Fruit fly (Drosophila melanogaster) whole organism, adult: Measurements from ENCODE around the gene Kap-alpha3.

Experiments
- CG11617 ChIP-seq: fragments of 200-800 bp; sonication (Bioruptor generic); optimal IDR thresholded peaks from 2 replicates; lab custom pipeline; 2017; ENCODE audit warnings: mild to moderate bottlenecking, missing biosample characterization, missing genetic modification reagents, missing genetic modification characterization
- CG12768 ChIP-seq: fragments of 200-800 bp; sonication (Bioruptor generic); optimal IDR thresholded peaks from 2 replicates; lab custom pipeline; 2017; ENCODE audit warnings: missing biosample characterization, missing genetic modification characterization, mild to moderate bottlenecking, moderate library complexity, missing genetic modification reagents
- CG14711 ChIP-seq: fragments of 200-800 bp; sonication (Bioruptor generic); optimal IDR thresholded peaks from 2 replicates; lab custom pipeline; 2018; ENCODE audit warnings: missing biosample characterization, mild to moderate bottlenecking, missing genetic modification characterization, moderate library complexity
- CG1620 ChIP-seq: fragments of 200-800 bp; sonication (Bioruptor generic); optimal IDR thresholded peaks from 2 replicates; lab custom pipeline; 2016; ENCODE audit warnings: missing biosample characterization, missing genetic modification characterization
- CG33017 ChIP-seq: fragments of 200-800 bp; sonication (Bioruptor generic); optimal IDR thresholded peaks from 2 replicates; lab custom pipeline; 2018; ENCODE audit warnings: missing biosample characterization, mild to moderate bottlenecking, missing genetic modification characterization, moderate library complexity
- CG5204 ChIP-seq: fragments of 200-800 bp; sonication (Bioruptor generic); optimal IDR thresholded peaks from 2 replicates; lab custom pipeline; 2016; ENCODE audit warnings: missing biosample characterization, missing genetic modification characterization
- CG7045 ChIP-seq: fragments of 200-800 bp; sonication (Bioruptor generic); optimal IDR thresholded peaks from 2 replicates; lab custom pipeline; 2017; ENCODE audit warnings: missing biosample characterization, mild to moderate bottlenecking, missing genetic modification characterization
- CG7101 ChIP-seq: fragments of 200-800 bp; sonication (Bioruptor generic); optimal IDR thresholded peaks from 2 replicates; lab custom pipeline; 2018; ENCODE audit warnings: missing biosample characterization, mild to moderate bottlenecking, missing genetic modification characterization, moderate library complexity
- Clk ChIP-seq: fragments of 200-800 bp; sonication (Bioruptor generic); optimal IDR thresholded peaks from 2 replicates; lab custom pipeline; 2017; ENCODE audit warnings: missing biosample characterization, missing genetic modification characterization
- Crg-1 ChIP-seq: fragments of 200-800 bp; sonication (Bioruptor generic); optimal IDR thresholded peaks from 2 replicates; lab custom pipeline; 2016; ENCODE audit warnings: missing biosample characterization, missing genetic modification characterization
- Hr96 ChIP-seq: fragments of 200-800 bp; sonication (Bioruptor generic); optimal IDR thresholded peaks from 2 replicates; lab custom pipeline; 2016; ENCODE audit warnings: missing biosample characterization, missing genetic modification characterization
- Mnt ChIP-seq: fragments of 200-800 bp; sonication (Bioruptor generic); optimal IDR thresholded peaks from 2 replicates; lab custom pipeline; 2016; ENCODE audit warnings: missing biosample characterization, mild to moderate bottlenecking, missing genetic modification characterization
- bab1 ChIP-seq: fragments of 200-800 bp; sonication (Bioruptor generic); optimal IDR thresholded peaks from 3 replicates; lab custom pipeline; 2019; ENCODE audit warnings: missing biosample characterization, mild to moderate bottlenecking, missing genetic modification characterization, moderate library complexity
- cic ChIP-seq: fragments of 200-800 bp; sonication (Bioruptor generic); optimal IDR thresholded peaks from 2 replicates; lab custom pipeline; 2017; ENCODE audit warnings: missing biosample characterization, mild to moderate bottlenecking, missing genetic modification characterization, moderate library complexity
- cnc ChIP-seq, 2 experiments: fragments of >200 bp; optimal IDR thresholded peaks; 2 replicates each; lab custom pipeline; 2017
- kay ChIP-seq: fragments of 200-800 bp; sonication (Bioruptor generic); peaks from one replicate; lab custom pipeline; 2016; ENCODE audit warnings: missing biosample characterization, missing genetic modification characterization, borderline replicate concordance
- ovo ChIP-seq: fragments of 200-800 bp; sonication (Bioruptor generic); optimal IDR thresholded peaks from 2 replicates; lab custom pipeline; 2016; ENCODE audit warnings: missing biosample characterization, missing genetic modification characterization
- pad ChIP-seq: fragments of 200-800 bp; sonication (Bioruptor generic); optimal IDR thresholded peaks from 3 replicates; lab custom pipeline; 2017; ENCODE audit warnings: missing biosample characterization, missing genetic modification characterization, mild to moderate bottlenecking, moderate library complexity, missing genetic modification reagents
- tj ChIP-seq: fragments of 200-800 bp; sonication (Bioruptor generic); optimal IDR thresholded peaks from 3 replicates; lab custom pipeline; 2017; ENCODE audit warnings: missing biosample characterization, mild to moderate bottlenecking, missing genetic modification characterization, moderate library complexity
- toe ChIP-seq: fragments of 200-800 bp; sonication (Bioruptor generic); optimal IDR thresholded peaks from 2 replicates; lab custom pipeline; 2016; ENCODE audit warnings: missing biosample characterization, missing genetic modification characterization

The Kap-alpha3 gene

DNA sequence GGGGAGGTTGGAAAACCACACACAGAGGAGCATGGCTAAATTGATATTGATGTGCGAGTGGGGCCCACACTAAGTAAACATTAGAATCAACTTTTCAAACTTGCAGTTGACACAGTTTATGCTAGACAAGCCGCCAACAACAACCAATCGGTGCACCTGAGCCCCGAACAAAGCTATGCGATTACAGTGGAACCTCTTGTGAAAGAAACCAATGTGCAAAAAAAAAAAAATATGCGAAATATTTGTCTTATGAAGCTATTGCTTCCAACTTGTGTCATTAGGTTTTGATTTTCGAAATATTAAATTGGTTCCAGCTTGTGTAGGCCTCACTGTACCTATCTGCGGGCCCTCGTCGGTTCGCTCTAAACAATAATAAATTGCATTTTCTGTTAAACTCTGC lies 40.8 kb upstream of the Kap-alpha3 start:
- TF ChIP-seq toe (GFP tag; lab: Kevin White, UChicago) (no peak), CG7101 (peak; percentile 36), CG5204 (GFP tag; lab: Kevin White, UChicago) (peak; percentile 36), CG33017 (peak; percentile 4), kay (GFP tag; lab: Kevin White, UChicago) (no peak), CG7045 (peak; percentile 58), Mnt (no peak), CG14711 (tag; lab: Kevin White, UChicago) (peak; percentile 47), Crg-1 (GFP tag; lab: Kevin White, UChicago) (no peak), bab1 (GFP tag; lab: Kevin White, UChicago) (peak; percentile 81), pad (GFP tag; lab: Kevin White, UChicago) (peak; percentile 7), cnc (optimal IDR thresholded peaks at IDR 0.05; lab: Kevin White, UChicago) (no peak), CG12768 (peak; percentile 43)

DNA sequence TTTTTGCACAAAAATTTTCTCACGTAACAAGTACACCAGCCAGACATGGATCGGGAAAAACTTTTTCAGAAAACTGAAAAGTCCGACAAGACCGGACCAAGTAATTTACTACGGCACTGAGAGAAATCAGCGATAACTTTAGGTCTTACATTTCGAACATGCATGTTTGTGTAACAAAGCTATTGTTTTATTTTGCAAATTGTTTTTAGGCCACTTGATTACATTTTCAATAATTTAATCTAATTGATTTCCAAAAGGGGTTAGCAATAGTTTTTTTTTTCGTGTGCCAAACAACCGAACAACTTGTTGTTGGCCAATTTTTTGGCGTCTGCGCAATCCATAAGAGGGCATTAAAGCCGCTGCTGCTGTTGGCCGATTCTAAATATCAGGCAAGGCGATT lies 35.6 kb upstream of the Kap-alpha3 start:
- TF ChIP-seq CG1620 (GFP tag; lab: Kevin White, UChicago) (no peak), CG7045 (no peak), CG11617 (GFP tag; lab: Kevin White, UChicago) (no peak), Mnt (no peak)

DNA sequence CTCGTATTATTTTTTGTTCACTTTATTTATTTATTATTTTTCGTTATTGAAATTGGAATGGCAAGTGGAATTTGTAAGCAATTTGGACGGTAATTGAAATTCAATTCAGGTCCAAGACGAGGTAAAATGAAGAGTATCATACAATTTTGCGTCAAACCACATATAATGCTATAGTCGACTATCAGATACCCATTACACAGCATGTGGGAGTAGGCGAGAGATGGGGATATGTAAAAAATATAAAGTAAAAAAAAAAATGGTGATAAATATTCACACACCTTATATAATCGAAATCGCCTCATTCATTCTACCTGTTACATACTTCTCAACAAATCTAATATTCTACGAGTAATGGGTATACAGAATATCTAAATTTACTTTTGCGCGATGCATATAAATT lies 34.7 kb upstream of the Kap-alpha3 start:
- TF ChIP-seq ovo (GFP tag; lab: Kevin White, UChicago) (no peak), CG14711 (tag; lab: Kevin White, UChicago) (no peak), CG33017 (no peak), bab1 (GFP tag; lab: Kevin White, UChicago) (peak; percentile 10), tj (GFP tag; lab: Kevin White, UChicago) (peak; percentile 10), Hr96 (GFP tag; lab: Kevin White, UChicago) (no peak), CG7045 (no peak), toe (GFP tag; lab: Kevin White, UChicago) (no peak), kay (GFP tag; lab: Kevin White, UChicago) (no peak)

DNA sequence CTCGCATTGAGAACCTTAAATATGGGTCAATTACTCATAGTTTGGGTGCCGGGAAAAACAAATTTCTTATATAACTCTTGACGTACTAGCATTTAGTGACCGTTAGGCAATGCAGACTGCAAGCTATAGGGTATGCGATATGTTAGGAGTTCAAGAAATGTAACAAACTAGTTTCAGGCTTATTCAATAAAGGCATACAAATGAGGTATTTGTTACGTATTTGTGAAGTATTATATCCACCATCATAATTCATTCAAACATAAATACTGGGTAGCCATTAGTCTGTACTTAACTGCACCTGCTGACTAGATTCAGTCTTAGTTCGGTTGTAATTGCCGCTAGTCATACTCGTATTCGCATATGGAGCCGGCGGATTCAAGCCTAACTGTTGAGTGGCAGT lies 30.7 kb upstream of the Kap-alpha3 start:
- TF ChIP-seq cnc (optimal IDR thresholded peaks at IDR 0.05; lab: Kevin White, UChicago) (no peak), CG7045 (no peak), CG12768 (no peak), CG7101 (no peak), CG33017 (no peak), bab1 (GFP tag; lab: Kevin White, UChicago) (no peak), CG5204 (GFP tag; lab: Kevin White, UChicago) (no peak), cic (GFP tag; lab: Kevin White, UChicago) (no peak), CG14711 (tag; lab: Kevin White, UChicago) (no peak), Crg-1 (GFP tag; lab: Kevin White, UChicago) (no peak), Clk (GFP tag; lab: Kevin White, UChicago) (no peak), CG1620 (GFP tag; lab: Kevin White, UChicago) (no peak), Mnt (no peak), ovo (GFP tag; lab: Kevin White, UChicago) (no peak), Hr96 (GFP tag; lab: Kevin White, UChicago) (no peak), toe (GFP tag; lab: Kevin White, UChicago) (no peak), pad (GFP tag; lab: Kevin White, UChicago) (no peak), CG11617 (GFP tag; lab: Kevin White, UChicago) (no peak)

DNA sequence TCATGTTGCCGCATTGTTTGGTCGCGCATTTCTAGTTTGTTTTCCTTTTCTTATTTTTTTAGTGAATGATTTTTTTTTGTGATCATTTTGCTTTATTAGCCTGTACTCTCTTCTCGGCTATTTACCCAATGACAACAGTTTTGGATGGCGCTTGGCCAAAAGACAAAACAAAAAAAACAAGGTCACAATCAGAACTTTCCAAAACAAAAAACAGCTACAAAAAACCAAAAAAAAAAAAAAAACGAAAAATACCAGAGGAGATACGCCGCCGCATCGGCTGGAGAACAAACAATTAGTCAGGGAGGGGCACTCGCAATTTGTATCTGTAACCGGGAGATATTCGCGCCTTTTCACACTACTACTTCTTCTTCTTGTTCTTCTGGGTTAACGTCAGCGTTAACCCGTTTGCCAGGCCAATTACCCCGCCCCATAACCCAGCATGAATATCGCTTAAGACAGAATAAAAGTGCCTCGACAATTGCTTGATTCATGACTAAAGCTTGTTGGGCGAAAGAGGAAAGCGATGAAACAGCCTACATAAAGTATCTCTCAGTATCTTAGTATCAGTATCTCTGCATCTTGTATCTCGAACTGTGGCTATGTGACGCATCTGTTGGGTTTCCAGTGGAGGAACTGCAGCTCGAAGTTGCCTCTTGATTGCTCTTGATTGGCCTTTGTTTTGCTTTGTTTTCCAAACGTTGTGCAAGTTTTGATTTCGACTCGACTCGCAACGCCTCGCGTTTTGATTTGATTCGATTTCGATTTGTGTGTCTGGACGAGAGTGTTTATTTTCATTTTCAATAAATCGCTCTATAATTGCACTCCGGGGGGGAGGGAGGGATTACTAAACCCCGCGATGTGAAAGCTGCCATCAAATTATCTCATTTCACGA lies 29.6 kb upstream of the Kap-alpha3 start:
- TF ChIP-seq Clk (GFP tag; lab: Kevin White, UChicago) (no peak), Mnt (no peak), ovo (GFP tag; lab: Kevin White, UChicago) (no peak), cic (GFP tag; lab: Kevin White, UChicago) (no peak), bab1 (GFP tag; lab: Kevin White, UChicago) (no peak), Crg-1 (GFP tag; lab: Kevin White, UChicago) (no peak), tj (GFP tag; lab: Kevin White, UChicago) (no peak), CG11617 (GFP tag; lab: Kevin White, UChicago) (no peak), Hr96 (GFP tag; lab: Kevin White, UChicago) (no peak), toe (GFP tag; lab: Kevin White, UChicago) (no peak), cnc (optimal IDR thresholded peaks at IDR 0.05; lab: Kevin White, UChicago) (no peak), CG7101 (no peak), CG33017 (no peak), CG1620 (GFP tag; lab: Kevin White, UChicago) (no peak), CG7045 (no peak), CG5204 (GFP tag; lab: Kevin White, UChicago) (no peak), kay (GFP tag; lab: Kevin White, UChicago) (no peak)

DNA sequence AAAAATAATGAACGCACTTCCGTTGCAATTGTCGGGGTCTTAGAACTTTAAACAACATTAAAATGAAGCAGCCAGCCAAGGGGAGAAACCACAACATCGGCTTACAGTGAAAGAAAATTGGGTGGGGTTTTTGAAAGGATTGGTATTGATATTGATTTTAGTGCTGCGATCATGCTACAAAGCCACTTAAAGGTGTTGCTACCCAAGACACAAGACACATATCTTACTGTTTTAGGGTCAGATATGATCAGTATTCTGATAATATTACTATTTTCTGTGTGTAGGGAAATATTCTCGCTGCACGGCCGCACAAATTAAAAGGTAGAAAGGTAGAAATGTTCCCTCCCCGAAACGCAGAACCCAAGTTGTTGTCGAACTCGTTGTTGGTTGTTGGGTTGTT lies 27.6 kb upstream of the Kap-alpha3 start:
- TF ChIP-seq CG5204 (GFP tag; lab: Kevin White, UChicago) (no peak), CG7045 (no peak), kay (GFP tag; lab: Kevin White, UChicago) (no peak), cnc (optimal IDR thresholded peaks at IDR 0.05; lab: Kevin White, UChicago) (no peak), Crg-1 (GFP tag; lab: Kevin White, UChicago) (no peak), Mnt (no peak), bab1 (GFP tag; lab: Kevin White, UChicago) (no peak), CG12768 (no peak), CG1620 (GFP tag; lab: Kevin White, UChicago) (no peak), Hr96 (GFP tag; lab: Kevin White, UChicago) (no peak), CG33017 (no peak), Clk (GFP tag; lab: Kevin White, UChicago) (no peak), pad (GFP tag; lab: Kevin White, UChicago) (no peak)
